Worm (Caenorhabditis elegans): ENCODE data around the gene hrpu-1.
A peak's percentile ranks its signal among the peaks of the same experiment; 100 is the strongest.

Gene hrpu-1

DNA sequence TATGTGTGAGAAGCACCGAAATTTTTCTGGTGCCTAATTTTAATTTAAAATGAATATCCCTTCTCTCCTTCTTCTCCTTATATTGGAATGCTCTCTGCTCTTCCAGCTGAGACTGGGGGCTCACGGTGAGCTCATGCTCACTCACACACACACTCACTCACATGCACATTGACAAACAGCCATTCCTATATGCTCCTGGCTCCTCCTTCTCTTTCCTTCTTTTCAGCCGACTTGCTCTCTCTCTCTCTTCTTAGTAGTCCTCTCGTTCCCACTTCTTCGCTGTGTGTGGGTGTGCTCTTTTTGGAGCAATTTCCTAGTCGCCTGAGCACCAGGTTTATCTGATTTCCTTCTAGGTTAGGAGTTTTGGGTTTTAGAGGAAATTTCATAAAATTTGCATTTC, 18.5 kb upstream of the hrpu-1 start:
- TF ChIP-seq hmg-4 (GFP tag; optimal IDR thresholded peaks at IDR 0.05) (no peak), ceh-13 (GFP tag; optimal IDR thresholded peaks at IDR 0.05) (no peak), pes-1 (GFP tag; IDR thresholded peaks at IDR 0.05) (no peak), scrt-1 (GFP tag; IDR thresholded peaks at IDR 0.05) (no peak), ama-1 (optimal IDR thresholded peaks at IDR 0.05) (no peak)

DNA sequence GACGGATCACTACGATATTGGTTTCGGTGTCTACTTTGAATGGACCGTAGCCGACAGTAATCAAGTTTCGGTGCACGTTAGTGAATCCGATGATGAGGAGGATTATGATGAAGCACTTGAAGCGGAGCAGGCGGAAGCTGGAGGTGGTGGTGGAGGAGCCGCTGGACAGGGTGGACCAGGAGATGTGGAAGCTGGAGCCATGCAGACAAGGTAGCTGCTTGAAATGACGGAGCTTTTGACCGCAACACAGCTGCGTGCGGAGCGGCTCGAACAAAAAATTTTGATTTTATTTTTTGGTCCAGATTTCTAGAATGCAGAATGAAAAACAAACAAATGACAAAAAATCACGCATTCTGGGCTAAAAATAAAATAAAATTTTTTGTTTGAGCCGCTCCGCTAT, 15.0 kb upstream of the hrpu-1 start:
- TF ChIP-seq ama-1 (optimal IDR thresholded peaks at IDR 0.05): no peak
- no peak for TF ChIP-seq hmg-4 (GFP tag; optimal IDR thresholded peaks at IDR 0.05)
- TF ChIP-seq ceh-36 (tag; optimal IDR thresholded peaks at IDR 0.05): no peak
- TF ChIP-seq tra-4 (tag; optimal IDR thresholded peaks at IDR 0.05): no peak
- TF ChIP-seq ceh-13 (GFP tag; optimal IDR thresholded peaks at IDR 0.05): no peak
- no peak for TF ChIP-seq tbx-11 (GFP tag; IDR thresholded peaks at IDR 0.05)
- TF ChIP-seq ets-7 (tag; optimal IDR thresholded peaks at IDR 0.05): no peak
- no peak for TF ChIP-seq hnd-1 (tag; optimal IDR thresholded peaks at IDR 0.05)
- TF ChIP-seq flt-1 (GFP tag; IDR thresholded peaks at IDR 0.05): no peak
- no peak for TF ChIP-seq scrt-1 (GFP tag; IDR thresholded peaks at IDR 0.05)
- no peak for TF ChIP-seq tbx-37 (GFP tag; conservative IDR thresholded peaks at IDR 0.05)
- TF ChIP-seq aly-1 (tag; optimal IDR thresholded peaks at IDR 0.05): no peak
- no peak for TF ChIP-seq F13C5.2 (tag; optimal IDR thresholded peaks at IDR 0.05)
- no peak for TF ChIP-seq hmbx-1 (tag; optimal IDR thresholded peaks at IDR 0.05)
- no peak for TF ChIP-seq pes-1 (GFP tag; IDR thresholded peaks at IDR 0.05)
- TF ChIP-seq sea-1 (GFP tag; conservative IDR thresholded peaks at IDR 0.05): no peak
- no peak for TF ChIP-seq B0310.2 (tag; optimal IDR thresholded peaks at IDR 0.05)

DNA sequence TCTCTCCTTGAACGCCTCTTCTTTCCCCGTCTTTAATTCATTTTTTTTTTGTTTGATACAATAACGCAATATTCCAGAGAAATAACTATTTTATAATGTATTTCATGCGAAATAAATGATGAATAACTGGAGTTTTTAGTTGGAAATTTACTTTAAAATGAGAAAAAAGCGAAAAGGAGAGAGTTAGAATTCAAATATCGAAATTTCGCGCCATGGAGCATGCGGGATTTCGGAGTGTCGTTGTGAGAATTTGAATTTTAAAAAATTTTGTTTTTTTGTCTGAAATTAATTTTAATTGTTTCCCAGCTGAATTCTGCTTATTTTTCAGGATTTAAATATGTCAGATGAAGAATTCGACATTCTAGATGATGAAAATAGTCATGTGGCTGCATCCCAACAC, 14.0 kb upstream of the hrpu-1 start, which contains the start of gene fcd-2:
Gene fcd-2 (plus strand): TSS at position 327 of the 400 bp plus-strand sequence.
- TF ChIP-seq F13C5.2 (tag; optimal IDR thresholded peaks at IDR 0.05): peak; percentile 46
- no peak for TF ChIP-seq ama-1 (optimal IDR thresholded peaks at IDR 0.05)

DNA sequence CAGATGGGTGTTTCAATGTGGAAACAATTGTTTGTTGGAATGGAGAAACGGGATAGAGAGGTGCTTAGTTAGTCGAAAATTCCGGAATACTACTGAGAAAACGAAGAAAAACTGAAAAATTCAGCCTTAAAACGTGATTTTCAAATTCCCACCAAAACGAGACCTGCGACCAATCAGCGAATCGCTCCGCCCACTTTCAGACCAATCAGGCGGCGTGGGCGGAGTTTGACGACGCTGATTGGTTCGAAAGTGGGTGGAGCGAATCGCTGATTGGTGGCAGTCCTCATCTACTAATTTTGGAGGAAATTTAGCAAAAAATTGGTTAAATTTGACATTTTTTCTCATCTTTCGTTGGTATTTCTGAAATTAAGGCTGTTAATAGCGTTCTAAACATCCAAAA, 12.1 kb upstream of the hrpu-1 start:
- TF ChIP-seq scrt-1 (GFP tag; IDR thresholded peaks at IDR 0.05): no peak
- TF ChIP-seq ceh-13 (GFP tag; optimal IDR thresholded peaks at IDR 0.05): no peak

DNA sequence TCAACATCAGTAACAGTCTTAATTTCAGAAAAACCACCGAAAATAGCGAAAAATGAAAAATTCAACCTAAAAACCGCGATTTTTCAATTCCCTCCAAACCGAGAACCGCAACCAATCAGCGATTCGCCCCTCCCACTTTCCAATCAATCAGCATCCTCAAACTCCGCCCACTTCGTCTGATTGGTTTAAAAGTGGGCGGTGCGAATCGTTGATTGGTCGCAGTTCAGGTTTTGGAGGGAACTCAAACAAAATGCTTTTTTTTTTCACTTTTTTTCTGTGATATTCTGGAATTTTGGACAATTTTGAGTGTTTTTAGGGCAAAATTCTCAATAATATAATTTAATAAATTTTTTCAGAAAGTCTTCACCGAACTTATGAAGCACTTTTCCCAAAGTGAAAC, 11.5 kb upstream of the hrpu-1 start:
- TF ChIP-seq ceh-13 (GFP tag; optimal IDR thresholded peaks at IDR 0.05) (no peak), ets-7 (tag; optimal IDR thresholded peaks at IDR 0.05) (no peak), pes-1 (GFP tag; IDR thresholded peaks at IDR 0.05) (no peak), hnd-1 (tag; optimal IDR thresholded peaks at IDR 0.05) (no peak), F13C5.2 (tag; optimal IDR thresholded peaks at IDR 0.05) (no peak), flt-1 (GFP tag; IDR thresholded peaks at IDR 0.05) (no peak), ceh-36 (tag; optimal IDR thresholded peaks at IDR 0.05) (no peak), tbx-11 (GFP tag; IDR thresholded peaks at IDR 0.05) (no peak)

DNA sequence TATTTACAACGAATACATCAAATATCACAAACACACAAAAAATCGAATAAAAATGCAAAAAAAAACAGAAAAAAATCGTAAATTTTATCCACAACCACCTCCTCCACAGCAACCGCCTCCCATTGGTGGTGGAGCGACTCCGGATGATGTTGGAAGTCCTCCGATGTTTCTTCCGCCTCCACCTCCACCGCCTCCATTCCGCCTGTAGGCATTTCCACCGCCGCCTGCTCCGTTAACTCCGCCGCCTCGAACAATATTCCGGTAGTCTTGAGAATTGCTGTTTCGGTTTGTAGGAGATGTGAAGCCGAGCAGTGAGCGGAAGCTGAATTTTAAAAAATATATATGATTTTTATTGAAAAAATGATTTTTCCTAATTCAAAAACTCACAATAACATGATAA, 11.0 kb upstream of the hrpu-1 start:
- TF ChIP-seq F13C5.2 (tag; optimal IDR thresholded peaks at IDR 0.05) (no peak), tra-4 (tag; optimal IDR thresholded peaks at IDR 0.05) (no peak), aly-1 (tag; optimal IDR thresholded peaks at IDR 0.05) (no peak), ets-7 (tag; optimal IDR thresholded peaks at IDR 0.05) (no peak), sea-1 (GFP tag; conservative IDR thresholded peaks at IDR 0.05) (no peak), B0310.2 (tag; optimal IDR thresholded peaks at IDR 0.05) (no peak), scrt-1 (GFP tag; IDR thresholded peaks at IDR 0.05) (no peak), ama-1 (optimal IDR thresholded peaks at IDR 0.05) (no peak), pes-1 (GFP tag; IDR thresholded peaks at IDR 0.05) (no peak), hmbx-1 (tag; optimal IDR thresholded peaks at IDR 0.05) (no peak), hmg-4 (GFP tag; optimal IDR thresholded peaks at IDR 0.05) (no peak), ceh-36 (tag; optimal IDR thresholded peaks at IDR 0.05) (no peak), hnd-1 (tag; optimal IDR thresholded peaks at IDR 0.05) (no peak), tbx-37 (GFP tag; conservative IDR thresholded peaks at IDR 0.05) (no peak), tbx-11 (GFP tag; IDR thresholded peaks at IDR 0.05) (no peak), ceh-13 (GFP tag; optimal IDR thresholded peaks at IDR 0.05) (no peak), flt-1 (GFP tag; IDR thresholded peaks at IDR 0.05) (no peak)

DNA sequence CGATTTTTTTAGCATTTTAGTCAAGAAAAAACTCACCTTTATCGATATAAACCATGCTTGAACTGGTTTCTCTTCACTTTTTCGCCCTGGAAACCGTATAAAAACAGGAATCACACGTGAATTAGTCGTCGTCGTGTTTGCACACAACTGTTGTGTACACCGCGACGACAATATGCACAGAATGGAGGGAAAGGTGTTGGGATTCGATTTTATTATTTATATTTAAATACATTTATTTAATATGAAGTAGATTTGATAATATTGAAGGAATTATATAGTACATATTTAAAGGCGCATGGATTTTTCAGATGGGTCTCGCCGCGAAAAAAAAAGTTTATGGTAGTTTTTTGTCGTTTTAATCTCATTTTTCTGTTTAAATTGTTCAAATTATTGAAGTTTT, 10.5 kb upstream of the hrpu-1 start, which contains the start of gene Y41E3.8:
Gene Y41E3.8 (minus strand): TSS at position 88 of the 400 bp plus-strand sequence.
- TF ChIP-seq aly-1 (tag; optimal IDR thresholded peaks at IDR 0.05) (no peak), flt-1 (GFP tag; IDR thresholded peaks at IDR 0.05) (no peak), tbx-11 (GFP tag; IDR thresholded peaks at IDR 0.05) (no peak)

DNA sequence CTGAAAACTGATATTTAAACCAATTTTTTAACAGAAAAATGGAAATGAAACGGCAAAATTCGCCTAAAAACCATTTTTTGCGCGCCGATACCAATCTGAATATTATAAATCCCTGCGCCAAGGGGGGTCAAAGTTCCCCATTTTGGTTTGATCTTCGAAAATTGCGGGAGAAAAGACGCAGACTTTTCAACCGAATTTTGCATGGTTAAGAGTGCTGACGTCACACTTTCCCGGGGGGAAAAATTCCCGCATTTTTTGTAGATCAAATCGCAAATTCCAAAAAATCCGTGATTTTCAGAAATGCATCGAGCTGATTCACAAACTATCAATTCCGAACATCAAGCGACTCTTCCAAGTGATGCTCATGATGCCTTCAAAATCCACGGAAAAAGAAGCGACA, 9.9 kb upstream of the hrpu-1 start:
- TF ChIP-seq ceh-13 (GFP tag; optimal IDR thresholded peaks at IDR 0.05) (no peak), scrt-1 (GFP tag; IDR thresholded peaks at IDR 0.05) (no peak), tbx-11 (GFP tag; IDR thresholded peaks at IDR 0.05) (no peak), B0310.2 (tag; optimal IDR thresholded peaks at IDR 0.05) (no peak), F13C5.2 (tag; optimal IDR thresholded peaks at IDR 0.05) (no peak), ama-1 (optimal IDR thresholded peaks at IDR 0.05) (no peak), sea-1 (GFP tag; conservative IDR thresholded peaks at IDR 0.05) (no peak)

DNA sequence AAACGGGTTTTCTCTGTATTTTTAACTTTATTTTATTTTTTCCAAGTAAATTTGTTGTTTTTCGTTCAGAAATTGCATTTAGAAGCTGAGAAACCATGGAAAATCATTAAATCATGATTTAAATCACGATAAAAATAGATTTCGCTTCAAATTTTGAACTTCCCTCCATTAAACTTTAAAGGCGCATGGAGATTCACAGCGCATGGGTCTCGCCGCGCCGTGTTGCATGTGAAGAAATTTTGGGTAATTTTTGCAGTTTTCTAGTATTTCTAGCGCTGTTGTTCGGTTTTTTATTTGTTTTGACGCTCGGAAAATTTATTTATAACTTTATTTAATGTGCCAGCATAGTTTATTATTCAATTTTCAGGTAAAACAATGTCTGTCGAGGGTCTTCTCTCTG, 2.4 kb upstream of the hrpu-1 start, which contains the start of gene eef-1B.2:
Gene eef-1B.2 (plus strand): TSS at position 358 of the 400 bp plus-strand sequence.
- TF ChIP-seq B0310.2 (tag; optimal IDR thresholded peaks at IDR 0.05): no peak
- TF ChIP-seq ets-7 (tag; optimal IDR thresholded peaks at IDR 0.05): no peak
- no peak for TF ChIP-seq sea-1 (GFP tag; conservative IDR thresholded peaks at IDR 0.05)
- no peak for TF ChIP-seq aly-1 (tag; optimal IDR thresholded peaks at IDR 0.05)
- no peak for TF ChIP-seq tbx-11 (GFP tag; IDR thresholded peaks at IDR 0.05)
- peak; percentile 31 for TF ChIP-seq ama-1 (optimal IDR thresholded peaks at IDR 0.05)
- no peak for TF ChIP-seq pes-1 (GFP tag; IDR thresholded peaks at IDR 0.05)
- TF ChIP-seq tra-4 (tag; optimal IDR thresholded peaks at IDR 0.05): no peak

All from whole organism, early embryonic.